Fruit fly (Drosophila melanogaster) whole organism, embryonic: ENCODE measurements around the gene CG34297.

ENCODE experiments used
- Asciz ChIP-seq: fragments of 200-800 bp; sonication (Bioruptor generic); optimal IDR thresholded peaks from 2 replicates; lab custom pipeline; 2017; ENCODE audit warnings: missing biosample characterization, mild to moderate bottlenecking, missing genetic modification characterization, missing genetic modification reagents
- CG10267 ChIP-seq: fragments of 200-800 bp; sonication (Bioruptor generic); optimal IDR thresholded peaks from 2 replicates; lab custom pipeline; 2018; ENCODE audit warnings: missing biosample characterization, mild to moderate bottlenecking, missing genetic modification characterization, moderate library complexity
- CG10654 ChIP-seq: fragments of 200-800 bp; sonication (Bioruptor generic); optimal IDR thresholded peaks from 2 replicates; lab custom pipeline; 2016; ENCODE audit warnings: missing biosample characterization, missing genetic modification characterization
- CG11560 ChIP-seq: fragments of 200-800 bp; sonication (Bioruptor generic); IDR thresholded peaks from 3 replicates; pipeline ENCODE4 v1.3.6; 2022; ENCODE audit warnings: missing biosample characterization, missing genetic modification characterization
- CG11723 ChIP-seq: fragments of 200-800 bp; sonication (Bioruptor generic); optimal IDR thresholded peaks from 2 replicates; lab custom pipeline; 2017; ENCODE audit warnings: missing biosample characterization, mild to moderate bottlenecking, missing genetic modification characterization
- CG14441 ChIP-seq: fragments of 200-800 bp; sonication (Bioruptor generic); IDR thresholded peaks from 2 replicates; pipeline ENCODE4 v1.3.6; 2022; ENCODE audit warnings: missing biosample characterization, missing genetic modification characterization
- CG15479 ChIP-seq: fragments of 200-800 bp; sonication (Bioruptor generic); optimal IDR thresholded peaks from 3 replicates; lab custom pipeline; 2019; ENCODE audit warnings: missing biosample characterization, mild to moderate bottlenecking, missing genetic modification characterization, moderate library complexity
- CG17385 ChIP-seq: fragments of 200-800 bp; sonication (Bioruptor generic); optimal IDR thresholded peaks from 3 replicates; lab custom pipeline; 2018; ENCODE audit warnings: missing biosample characterization, mild to moderate bottlenecking, missing genetic modification characterization
- CG17802 ChIP-seq: fragments of 200-800 bp; sonication (Bioruptor generic); optimal IDR thresholded peaks from 2 replicates; lab custom pipeline; 2018; ENCODE audit warnings: missing biosample characterization, mild to moderate bottlenecking, missing genetic modification characterization, moderate library complexity
- CG18262 ChIP-seq: fragments of 200-800 bp; optimal IDR thresholded peaks from 3 replicates; lab custom pipeline; 2019; ENCODE audit warnings: missing biosample characterization, mild to moderate bottlenecking, missing genetic modification characterization, moderate library complexity
- CG2116 ChIP-seq: fragments of 200-800 bp; sonication (Bioruptor generic); optimal IDR thresholded peaks from 3 replicates; lab custom pipeline; 2018; ENCODE audit warnings: missing biosample characterization, mild to moderate bottlenecking, missing genetic modification characterization
- CG2129 ChIP-seq: fragments of 200-800 bp; sonication (Bioruptor generic); IDR thresholded peaks from 2 replicates; pipeline ENCODE4 v1.3.6; 2022; ENCODE audit warnings: missing biosample characterization, missing genetic modification characterization; ENCODE audit not compliant: partially characterized antibody
- CG2889 ChIP-seq: fragments of 200-800 bp; sonication (Bioruptor generic); IDR thresholded peaks from 3 replicates; pipeline ENCODE4 v1.3.6; 2022; ENCODE audit warnings: missing biosample characterization, missing genetic modification characterization
- CG3407 ChIP-seq: fragments of 200-800 bp; sonication (Bioruptor generic); optimal IDR thresholded peaks from 2 replicates; lab custom pipeline; 2018; ENCODE audit warnings: missing biosample characterization, mild to moderate bottlenecking, missing genetic modification characterization
- CG34422 ChIP-seq: fragments of 200-800 bp; sonication (Bioruptor generic); IDR thresholded peaks from 3 replicates; pipeline ENCODE4 v1.3.6; 2022; ENCODE audit warnings: missing biosample characterization, missing genetic modification characterization
- CG42726 ChIP-seq: fragments of 200-800 bp; sonication (Bioruptor generic); IDR thresholded peaks from 2 replicates; pipeline ENCODE4 v1.3.6; 2022; ENCODE audit warnings: missing biosample characterization, missing genetic modification characterization; ENCODE audit not compliant: partially characterized antibody
- CG7745 ChIP-seq: fragments of 200-800 bp; sonication (Bioruptor generic); optimal IDR thresholded peaks from 2 replicates; lab custom pipeline; 2018; ENCODE audit warnings: missing biosample characterization, mild to moderate bottlenecking, missing genetic modification characterization, moderate library complexity
- CG8089 ChIP-seq: fragments of 200-800 bp; sonication (Bioruptor generic); optimal IDR thresholded peaks from 3 replicates; lab custom pipeline; 2016; ENCODE audit warnings: missing biosample characterization, missing genetic modification characterization
- CG9609 ChIP-seq: fragments of 200-800 bp; sonication (Bioruptor generic); optimal IDR thresholded peaks from 3 replicates; lab custom pipeline; 2016; ENCODE audit warnings: missing biosample characterization, missing genetic modification characterization
- CG9727 ChIP-seq: fragments of 200-800 bp; sonication (Bioruptor generic); optimal IDR thresholded peaks from 3 replicates; lab custom pipeline; 2017; ENCODE audit warnings: missing biosample characterization, mild to moderate bottlenecking, missing genetic modification characterization
- D ChIP-seq, 2 experiments: fragments of 200-800 bp in 1 of 2; fragments of >200 bp in 1 of 2; sonication (Bioruptor generic) in 1 of 2; optimal IDR thresholded peaks; 2 replicates in 1 of 2; 3 replicates in 1 of 2; lab custom pipeline; 2017; ENCODE audit warnings: mild to moderate bottlenecking in 1 of 2, missing biosample characterization in 1 of 2, missing genetic modification characterization in 1 of 2, missing genetic modification reagents in 1 of 2
- Dip2 ChIP-seq: fragments of 200-800 bp; sonication (Bioruptor generic); IDR thresholded peaks from 2 replicates; pipeline ENCODE4 v1.3.6; 2022; ENCODE audit warnings: missing biosample characterization, missing genetic modification characterization
- Dll ChIP-seq: fragments of 200-800 bp; sonication (Bioruptor generic); IDR thresholded peaks from 4 replicates; pipeline ENCODE4 v1.3.6; 2022; ENCODE audit warnings: missing biosample characterization, missing genetic modification characterization; ENCODE audit not compliant: partially characterized antibody
- Doc2 ChIP-seq: fragments of 200-800 bp; sonication (Bioruptor generic); IDR thresholded peaks from 2 replicates; pipeline ENCODE4 v1.3.6; 2022; ENCODE audit warnings: missing biosample characterization, missing genetic modification characterization
- Ets97D ChIP-seq: fragments of 200-800 bp; sonication (Bioruptor generic); optimal IDR thresholded peaks from 3 replicates; lab custom pipeline; 2016; ENCODE audit warnings: missing biosample characterization, missing genetic modification characterization
- Fer3 ChIP-seq: fragments of 200-800 bp; sonication (Bioruptor generic); optimal IDR thresholded peaks from 2 replicates; lab custom pipeline; 2018; ENCODE audit warnings: missing biosample characterization, mild to moderate bottlenecking, missing genetic modification characterization, moderate library complexity
- Mad ChIP-seq: fragments of 200-800 bp; sonication (Bioruptor generic); optimal IDR thresholded peaks from 2 replicates; lab custom pipeline; 2016; ENCODE audit warnings: missing biosample characterization, missing genetic modification characterization
- NK7.1 ChIP-seq: fragments of 200-800 bp; sonication (Bioruptor generic); optimal IDR thresholded peaks from 3 replicates; lab custom pipeline; 2016; ENCODE audit warnings: missing biosample characterization, missing genetic modification characterization
- NfI ChIP-seq: fragments of 200-800 bp; sonication (Bioruptor generic); optimal IDR thresholded peaks from 3 replicates; lab custom pipeline; 2018; ENCODE audit warnings: missing biosample characterization, mild to moderate bottlenecking, missing genetic modification characterization, moderate library complexity
- Oaz ChIP-seq: fragments of 200-800 bp; sonication (Bioruptor generic); IDR thresholded peaks from 2 replicates; pipeline ENCODE4 v1.3.6; 2022; ENCODE audit warnings: missing biosample characterization, missing genetic modification characterization
- Sox100B ChIP-seq: fragments of 200-800 bp; sonication (Bioruptor generic); optimal IDR thresholded peaks from 3 replicates; lab custom pipeline; 2018; ENCODE audit warnings: missing biosample characterization, mild to moderate bottlenecking, missing genetic modification characterization
- YL-1 ChIP-seq: fragments of 200-800 bp; sonication (Bioruptor generic); optimal IDR thresholded peaks from 3 replicates; lab custom pipeline; 2017; ENCODE audit warnings: missing biosample characterization, mild to moderate bottlenecking, missing genetic modification characterization
- aop ChIP-seq: fragments of 200-800 bp; sonication (Bioruptor generic); IDR thresholded peaks from 2 replicates; pipeline ENCODE4 v1.3.6; 2022; ENCODE audit warnings: missing biosample characterization, missing genetic modification characterization
- cad ChIP-seq: fragments of >200 bp; optimal IDR thresholded peaks from 2 replicates; lab custom pipeline; 2017; ENCODE audit warnings: missing biosample characterization, missing genetic modification characterization
- corto ChIP-seq: fragments of 200-800 bp; sonication (Bioruptor generic); optimal IDR thresholded peaks from 2 replicates; lab custom pipeline; 2016; ENCODE audit warnings: missing biosample characterization, mild to moderate bottlenecking, missing genetic modification characterization, moderate library complexity
- dati ChIP-seq: fragments of 200-800 bp; sonication (Bioruptor generic); IDR thresholded peaks from 2 replicates; pipeline ENCODE4 v1.3.6; 2022; ENCODE audit warnings: missing biosample characterization, missing genetic modification characterization
- ewg ChIP-seq: fragments of 200-800 bp; sonication (Bioruptor generic); optimal IDR thresholded peaks from 3 replicates; lab custom pipeline; 2017; ENCODE audit warnings: mild to moderate bottlenecking, missing biosample characterization, missing genetic modification reagents, missing genetic modification characterization
- fd96Cb ChIP-seq: fragments of 200-800 bp; sonication (Bioruptor generic); optimal IDR thresholded peaks from 2 replicates; lab custom pipeline; 2018; ENCODE audit warnings: missing biosample characterization, mild to moderate bottlenecking, missing genetic modification characterization, moderate library complexity
- grau ChIP-seq: fragments of 200-800 bp; optimal IDR thresholded peaks from 3 replicates; lab custom pipeline; 2019; ENCODE audit warnings: missing biosample characterization, mild to moderate bottlenecking, missing genetic modification characterization, moderate library complexity
- hbn ChIP-seq: fragments of 200-800 bp; sonication (Bioruptor generic); IDR thresholded peaks from 2 replicates; pipeline ENCODE4 v1.3.6; 2022; ENCODE audit warnings: missing biosample characterization, missing genetic modification characterization; ENCODE audit not compliant: partially characterized antibody
- jumu ChIP-seq: fragments of 200-800 bp; sonication (Bioruptor generic); optimal IDR thresholded peaks from 3 replicates; lab custom pipeline; 2016; ENCODE audit warnings: missing biosample characterization, missing genetic modification characterization
- kay ChIP-seq: fragments of 200-800 bp; sonication (Bioruptor generic); optimal IDR thresholded peaks from 2 replicates; lab custom pipeline; 2016; ENCODE audit warnings: missing biosample characterization, missing genetic modification characterization
- nom ChIP-seq: fragments of 200-800 bp; sonication (Bioruptor generic); optimal IDR thresholded peaks from 2 replicates; lab custom pipeline; 2017; ENCODE audit warnings: missing biosample characterization, missing genetic modification characterization, mild to moderate bottlenecking, moderate library complexity, missing genetic modification reagents
- prd ChIP-seq, 3 experiments: fragments of >200 bp in 2 of 3; fragments of 200-800 bp in 1 of 3; sonication (Bioruptor generic) in 1 of 3; optimal IDR thresholded peaks in 2 of 3; IDR thresholded peaks in 1 of 3; 2 replicates in 2 of 3; 3 replicates in 1 of 3; pipeline versions ENCODE4 v1.3.6 to Lab custom; 2017 to 2022; ENCODE audit warnings: missing biosample characterization in 1 of 3, missing genetic modification characterization in 1 of 3
- ranshi ChIP-seq: fragments of 200-800 bp; sonication (Bioruptor generic); IDR thresholded peaks from 2 replicates; pipeline ENCODE4 v1.3.6; 2022; ENCODE audit warnings: missing biosample characterization, missing genetic modification characterization
- schlank ChIP-seq: fragments of 200-800 bp; sonication (Bioruptor generic); optimal IDR thresholded peaks from 2 replicates; lab custom pipeline; 2018; ENCODE audit warnings: missing biosample characterization, mild to moderate bottlenecking, missing genetic modification characterization
- sd ChIP-seq: fragments of 200-800 bp; sonication (Bioruptor generic); optimal IDR thresholded peaks from 3 replicates; lab custom pipeline; 2018; ENCODE audit warnings: missing biosample characterization, mild to moderate bottlenecking, missing genetic modification characterization, moderate library complexity
- sens-2 ChIP-seq: fragments of 200-800 bp; sonication (Bioruptor generic); IDR thresholded peaks from 2 replicates; pipeline ENCODE4 v1.3.6; 2022; ENCODE audit warnings: missing biosample characterization, missing genetic modification characterization

CG34297 gene

dm6 chr3R:6791189-6791886 is 43.5 kb upstream of the CG34297 start, which contains the start of gene Dfd (continued):
- TF ChIP-seq CG2116 (GFP tag; lab: Kevin White, UChicago) (peak; percentile 6), CG10267 (peak; percentile 54), CG42726 (0 out of 2 replicates have a peak, but pooled peaks have one; percentile 5), CG17385 (GFP tag; lab: Kevin White, UChicago) (peak; percentile 48), Fer3 (no peak), CG18262 (tag; lab: Kevin White, UChicago) (peak; percentile 60), YL-1 (GFP tag; lab: Kevin White, UChicago) (no peak), Doc2 (GFP tag; lab: Robert Waterston, UW) (no peak), NfI (GFP tag; lab: Kevin White, UChicago) (no peak), CG11723 (GFP tag; lab: Kevin White, UChicago) (no peak), CG2889 (GFP tag; lab: Robert Waterston, UW) (no peak), fd96Cb (peak; percentile 47), D (optimal IDR thresholded peaks at IDR 0.05; lab: Kevin White, UChicago) (peak; percentile 73), D (GFP tag; optimal IDR thresholded peaks at IDR 0.05; lab: Kevin White, UChicago) (peak; percentile 12), Sox100B (GFP tag; lab: Kevin White, UChicago) (peak; percentile 64), CG15479 (GFP tag; lab: Kevin White, UChicago) (peak; percentile 74), sd (tag; lab: Kevin White, UChicago) (no peak), cad (GFP tag; lab: Kevin White, UChicago) (peak; percentile 37), kay (GFP tag; lab: Kevin White, UChicago) (no peak), ewg (GFP tag; lab: Kevin White, UChicago) (peak; percentile 94), Dip2 (no peak), jumu (GFP tag; lab: Kevin White, UChicago) (no peak), CG7745 (tag; lab: Kevin White, UChicago) (no peak), aop (GFP tag; lab: Robert Waterston, UW) (no peak), corto (no peak), CG8089 (GFP tag; lab: Kevin White, UChicago) (no peak), prd (optimal IDR thresholded peaks at IDR 0.05; lab: Kevin White, UChicago) (no peak), prd (GFP tag; IDR thresholded peaks at IDR 0.05; lab: Robert Waterston, UW) (peak; percentile 64), grau (tag; lab: Kevin White, UChicago) (peak; percentile 70), CG17802 (tag; lab: Kevin White, UChicago) (peak; percentile 2), Oaz (GFP tag; lab: Robert Waterston, UW) (no peak), Dll (GFP tag; lab: Robert Waterston, UW) (no peak), CG10654 (GFP tag; lab: Kevin White, UChicago) (peak; percentile 1), CG9727 (GFP tag; lab: Kevin White, UChicago) (peak; percentile 69), hbn (no peak), CG34422 (GFP tag; lab: Robert Waterston, UW) (peak; percentile 48; the same call in 1 of the 3 replicates), sens-2 (GFP tag; lab: Robert Waterston, UW) (no peak), Ets97D (GFP tag; lab: Kevin White, UChicago) (no peak), dati (no peak), CG11560 (no peak), CG3407 (no peak), nom (no peak), CG2129 (no peak), CG9609 (GFP tag; lab: Kevin White, UChicago) (no peak), NK7.1 (no peak), ranshi (GFP tag; lab: Robert Waterston, UW) (peak; percentile 46; the same call in 1 of the 2 replicates), schlank (tag; lab: Kevin White, UChicago) (no peak), CG14441 (GFP tag; lab: Robert Waterston, UW) (no peak), Asciz (peak; percentile 10), Mad (GFP tag; lab: Kevin White, UChicago) (no peak)
